Worm (Caenorhabditis elegans): ENCODE data around the gene pigg-1.
A peak's percentile ranks its signal among the peaks of the same experiment; 100 is the strongest.

pigg-1 gene

ce11 chrII:8569038-8569977, 30.8 kb downstream of the pigg-1 start, which contains the start of the genes col-38 and rpl-5 (continued):
- TF ChIP-seq saeg-2 (GFP tag; IDR thresholded peaks at IDR 0.05) (no peak), F37D6.2 (tag; optimal IDR thresholded peaks at IDR 0.05) (peak; percentile 49), nhr-102 (tag; optimal IDR thresholded peaks at IDR 0.05) (peak; percentile 66), ceh-62 (tag; optimal IDR thresholded peaks at IDR 0.05) (no peak), spr-1 (tag; optimal IDR thresholded peaks at IDR 0.05) (peak; percentile 47), lir-3 (tag; optimal IDR thresholded peaks at IDR 0.05) (no peak), zip-2 (tag; optimal IDR thresholded peaks at IDR 0.05) (peak; percentile 7), ceh-44 (GFP tag; IDR thresholded peaks at IDR 0.05) (peak; percentile 49; the same call in 1 of the 2 replicates), dmd-9 (GFP tag; IDR thresholded peaks at IDR 0.05) (no peak), nhr-111 (GFP tag; optimal IDR thresholded peaks at IDR 0.05) (no peak), daf-12 (tag; optimal IDR thresholded peaks at IDR 0.05) (no peak), zfp-3 (GFP tag; conservative IDR thresholded peaks at IDR 0.05) (0 out of 2 replicates have a peak, but pooled peaks have one; percentile 65), F49E8.2 (tag; optimal IDR thresholded peaks at IDR 0.05; ENCODE audit: borderline replicate concordance) (no peak), nhr-6 (tag; optimal IDR thresholded peaks at IDR 0.05) (peak; percentile 88), mep-1 (tag; optimal IDR thresholded peaks at IDR 0.05) (peak; percentile 92), nhr-28 (tag; optimal IDR thresholded peaks at IDR 0.05) (peak; percentile 85), nhr-48 (tag; optimal IDR thresholded peaks at IDR 0.05) (peak; percentile 55), nhr-42 (GFP tag; IDR thresholded peaks at IDR 0.05) (peak; percentile 23; the same call in 1 of the 2 replicates), mdt-29 (GFP tag; IDR thresholded peaks at IDR 0.05) (no peak), ceh-20 (GFP tag; IDR thresholded peaks at IDR 0.05) (no peak), Y75B8A.6 (GFP tag; IDR thresholded peaks at IDR 0.05) (no peak), hlh-30 (tag; optimal IDR thresholded peaks at IDR 0.05; ENCODE audit: insufficient read depth) (peak; percentile 89), mdl-1 (tag; optimal IDR thresholded peaks at IDR 0.05) (peak in 1 of 2 experiments; percentile 19), lin-39 (tag; optimal IDR thresholded peaks at IDR 0.05) (no peak), lin-15B (tag; optimal IDR thresholded peaks at IDR 0.05) (no peak), madf-9 (GFP tag; conservative IDR thresholded peaks at IDR 0.05) (no peak), lim-7 (GFP tag; IDR thresholded peaks at IDR 0.05) (no peak), nhr-237 (tag; optimal IDR thresholded peaks at IDR 0.05) (no peak), ZK546.5 (tag; optimal IDR thresholded peaks at IDR 0.05) (peak; percentile 26 to 93), daf-19 (GFP tag; conservative IDR thresholded peaks at IDR 0.05) (0 out of 2 replicates have a peak, but pooled peaks have one; percentile 51), F10B5.3 (tag; optimal IDR thresholded peaks at IDR 0.05) (no peak), snpc-1.2 (GFP tag; IDR thresholded peaks at IDR 0.05) (0 out of 2 replicates have a peak, but pooled peaks have one; percentile 15), set-16 (GFP tag; IDR thresholded peaks at IDR 0.05) (no peak), mxl-3 (GFP tag; optimal IDR thresholded peaks at IDR 0.05) (peak; percentile 67), jun-1 (tag; optimal IDR thresholded peaks at IDR 0.05) (peak; percentile 0), pqm-1 (tag; optimal IDR thresholded peaks at IDR 0.05) (no peak), fos-1 (tag; optimal IDR thresholded peaks at IDR 0.05) (no peak), dmd-6 (GFP tag; IDR thresholded peaks at IDR 0.05) (peak; percentile 60), duxl-1 (tag; optimal IDR thresholded peaks at IDR 0.05; ENCODE audit: poor library complexity) (peak; percentile 53), php-3 (GFP tag; IDR thresholded peaks at IDR 0.05) (0 out of 2 replicates have a peak, but pooled peaks have one; percentile 62), gei-8 (GFP tag; optimal IDR thresholded peaks at IDR 0.05) (no peak), mxl-2 (GFP tag; conservative IDR thresholded peaks at IDR 0.05) (no peak), hlh-11 (tag; optimal IDR thresholded peaks at IDR 0.05) (peak; percentile 82), madf-5 (GFP tag; IDR thresholded peaks at IDR 0.05) (no peak), sdz-12 (GFP tag; optimal IDR thresholded peaks at IDR 0.05) (no peak), aly-2 (tag; optimal IDR thresholded peaks at IDR 0.05) (no peak), daf-8 (GFP tag; IDR thresholded peaks at IDR 0.05) (no peak), unc-130 (GFP tag; optimal IDR thresholded peaks at IDR 0.05) (peak; percentile 17), ceh-32 (tag; optimal IDR thresholded peaks at IDR 0.05; ENCODE audit: poor library complexity) (no peak)

All from whole organism, L4 larva.